Fruit fly (Drosophila melanogaster) whole organism, embryonic: ENCODE data around the gene ohgt.
A peak's percentile ranks its signal among the peaks of the same experiment; 100 is the strongest.

Source experiments
- B-H2 ChIP-seq: fragments of 200-800 bp; sonication (Bioruptor generic); optimal IDR thresholded peaks from 2 replicates; lab custom pipeline; 2018; ENCODE audit warnings: missing biosample characterization, mild to moderate bottlenecking, missing genetic modification characterization
- C15 ChIP-seq: fragments of 200-800 bp; sonication (Bioruptor generic); IDR thresholded peaks from 3 replicates; pipeline ENCODE4 v1.3.6; 2022; ENCODE audit warnings: missing biosample characterization, missing genetic modification characterization
- CG10147 ChIP-seq: fragments of 200-800 bp; sonication (Bioruptor generic); optimal IDR thresholded peaks from 2 replicates; lab custom pipeline; 2019; ENCODE audit warnings: missing biosample characterization, mild to moderate bottlenecking, missing genetic modification characterization, moderate library complexity
- CG10543 ChIP-seq: fragments of 200-800 bp; sonication (Bioruptor generic); optimal IDR thresholded peaks from 3 replicates; lab custom pipeline; 2017; ENCODE audit warnings: missing biosample characterization, mild to moderate bottlenecking, missing genetic modification characterization, moderate library complexity
- CG10959 ChIP-seq: fragments of 200-800 bp; sonication (Bioruptor generic); IDR thresholded peaks from 2 replicates; pipeline ENCODE4 v1.3.6; 2022; ENCODE audit warnings: missing biosample characterization, missing genetic modification characterization
- CG12219 ChIP-seq: fragments of 200-800 bp; sonication (Bioruptor generic); optimal IDR thresholded peaks from 3 replicates; lab custom pipeline; 2018; ENCODE audit warnings: missing biosample characterization, mild to moderate bottlenecking, missing genetic modification characterization
- CG13894 ChIP-seq: fragments of 200-800 bp; sonication (Bioruptor generic); optimal IDR thresholded peaks from 3 replicates; lab custom pipeline; 2018; ENCODE audit warnings: missing biosample characterization, mild to moderate bottlenecking, missing genetic modification characterization, moderate library complexity
- CG14014 ChIP-seq: fragments of 200-800 bp; sonication (Bioruptor generic); IDR thresholded peaks from 2 replicates; pipeline ENCODE4 v1.3.6; 2022; ENCODE audit warnings: missing biosample characterization, missing genetic modification characterization
- CG14667 ChIP-seq: fragments of 200-800 bp; sonication (Bioruptor generic); IDR thresholded peaks from 2 replicates; pipeline ENCODE4 v1.3.6; 2022; ENCODE audit warnings: missing biosample characterization, missing genetic modification characterization
- CG14710 ChIP-seq: fragments of 200-800 bp; sonication (Bioruptor generic); optimal IDR thresholded peaks from 3 replicates; lab custom pipeline; 2019; ENCODE audit warnings: missing biosample characterization, mild to moderate bottlenecking, missing genetic modification characterization, moderate library complexity
- CG15073 ChIP-seq: fragments of 200-800 bp; sonication (Bioruptor generic); optimal IDR thresholded peaks from 2 replicates; lab custom pipeline; 2016; ENCODE audit warnings: missing biosample characterization, missing genetic modification characterization
- CG18764 ChIP-seq: fragments of 200-800 bp; sonication (Bioruptor generic); optimal IDR thresholded peaks from 3 replicates; lab custom pipeline; 2016; ENCODE audit warnings: missing biosample characterization, missing genetic modification characterization
- CG30431 ChIP-seq: fragments of 200-800 bp; sonication (Bioruptor generic); optimal IDR thresholded peaks from 2 replicates; lab custom pipeline; 2017; ENCODE audit warnings: missing biosample characterization, missing genetic modification characterization
- CG31388 ChIP-seq: fragments of 200-800 bp; sonication (Bioruptor generic); optimal IDR thresholded peaks from 2 replicates; lab custom pipeline; 2016; ENCODE audit warnings: missing biosample characterization, missing genetic modification characterization
- CG31441 ChIP-seq: fragments of 200-800 bp; sonication (Bioruptor generic); IDR thresholded peaks from 2 replicates; pipeline ENCODE4 v1.3.6; 2022; ENCODE audit warnings: missing biosample characterization, missing genetic modification characterization
- CG32767 ChIP-seq: fragments of 200-800 bp; sonication (Bioruptor generic); IDR thresholded peaks from 2 replicates; pipeline ENCODE4 v1.3.6; 2022; ENCODE audit warnings: missing biosample characterization, missing genetic modification characterization
- CG7556 ChIP-seq: fragments of 200-800 bp; sonication (Bioruptor generic); optimal IDR thresholded peaks from 2 replicates; lab custom pipeline; 2017; ENCODE audit warnings: missing biosample characterization, mild to moderate bottlenecking, missing genetic modification characterization
- CHES-1-like ChIP-seq: fragments of 200-800 bp; sonication (Bioruptor generic); optimal IDR thresholded peaks from 2 replicates; lab custom pipeline; 2016; ENCODE audit warnings: missing biosample characterization, missing genetic modification characterization
- Doc2 ChIP-seq: fragments of 200-800 bp; sonication (Bioruptor generic); IDR thresholded peaks from 2 replicates; pipeline ENCODE4 v1.3.6; 2022; ENCODE audit warnings: missing biosample characterization, missing genetic modification characterization
- E2f2 ChIP-seq: fragments of 200-800 bp; sonication (Bioruptor generic); IDR thresholded peaks from 2 replicates; pipeline ENCODE4 v1.3.6; 2022; ENCODE audit warnings: missing biosample characterization, missing genetic modification characterization
- H2.0 ChIP-seq: fragments of 200-800 bp; sonication (Bioruptor generic); IDR thresholded peaks from 2 replicates; pipeline ENCODE4 v1.3.6; 2022; ENCODE audit warnings: missing biosample characterization, missing genetic modification characterization
- HmgD ChIP-seq: fragments of 200-800 bp; sonication (Bioruptor generic); optimal IDR thresholded peaks from 3 replicates; lab custom pipeline; 2016; ENCODE audit warnings: missing biosample characterization, missing genetic modification characterization
- Hr3 ChIP-seq: fragments of 200-800 bp; sonication (Bioruptor generic); optimal IDR thresholded peaks from 3 replicates; lab custom pipeline; 2016; ENCODE audit warnings: missing biosample characterization, missing genetic modification characterization
- Nf-YC ChIP-seq: fragments of 200-800 bp; optimal IDR thresholded peaks from 3 replicates; lab custom pipeline; 2019; ENCODE audit warnings: missing biosample characterization, mild to moderate bottlenecking, missing genetic modification characterization, moderate library complexity
- PHDP ChIP-seq: fragments of 200-800 bp; sonication (Bioruptor generic); optimal IDR thresholded peaks from 3 replicates; lab custom pipeline; 2018; ENCODE audit warnings: missing biosample characterization, mild to moderate bottlenecking, missing genetic modification characterization, moderate library complexity
- Pdp1 ChIP-seq, 2 experiments: fragments of 200-800 bp; sonication (Bioruptor generic); optimal IDR thresholded peaks; 3 replicates each; lab custom pipeline; 2016; ENCODE audit warnings: missing biosample characterization in 2 of 2, missing genetic modification characterization in 2 of 2, mild to moderate bottlenecking in 1 of 2, moderate library complexity in 1 of 2
- ap ChIP-seq: fragments of 200-800 bp; sonication (Bioruptor generic); IDR thresholded peaks from 2 replicates; pipeline ENCODE4 v1.3.6; 2022; ENCODE audit warnings: missing biosample characterization, missing genetic modification characterization
- ash1 ChIP-seq: fragments of 200-800 bp; sonication (Bioruptor generic); optimal IDR thresholded peaks from 2 replicates; lab custom pipeline; 2018; ENCODE audit warnings: missing biosample characterization, mild to moderate bottlenecking, missing genetic modification characterization
- bowl ChIP-seq: fragments of 200-800 bp; sonication (Bioruptor generic); IDR thresholded peaks from 2 replicates; pipeline ENCODE4 v1.3.6; 2022; ENCODE audit warnings: missing biosample characterization, missing genetic modification characterization
- cato ChIP-seq: fragments of 200-800 bp; sonication (Bioruptor generic); optimal IDR thresholded peaks from 2 replicates; lab custom pipeline; 2016; ENCODE audit warnings: missing biosample characterization, missing genetic modification characterization, borderline replicate concordance
- chif ChIP-seq, 2 experiments: fragments of 200-800 bp; sonication (Bioruptor generic); optimal IDR thresholded peaks; 3 replicates each; lab custom pipeline; 2016; ENCODE audit warnings: missing biosample characterization in 2 of 2, missing genetic modification characterization in 2 of 2
- ewg ChIP-seq: fragments of 200-800 bp; sonication (Bioruptor generic); optimal IDR thresholded peaks from 3 replicates; lab custom pipeline; 2017; ENCODE audit warnings: mild to moderate bottlenecking, missing biosample characterization, missing genetic modification reagents, missing genetic modification characterization
- fd102C ChIP-seq: fragments of 200-800 bp; sonication (Bioruptor generic); optimal IDR thresholded peaks from 2 replicates; lab custom pipeline; 2018; ENCODE audit warnings: missing biosample characterization, mild to moderate bottlenecking, missing genetic modification characterization, moderate library complexity
- ftz-f1 ChIP-seq: fragments of 200-800 bp; sonication (Bioruptor generic); optimal IDR thresholded peaks from 2 replicates; lab custom pipeline; 2016; ENCODE audit warnings: missing biosample characterization, missing genetic modification characterization
- gem ChIP-seq: fragments of 200-800 bp; sonication (Bioruptor generic); optimal IDR thresholded peaks from 2 replicates; lab custom pipeline; 2019; ENCODE audit warnings: missing biosample characterization, mild to moderate bottlenecking, missing genetic modification characterization, moderate library complexity
- gsb-n ChIP-seq: fragments of 200-800 bp; sonication (Bioruptor generic); optimal IDR thresholded peaks from 3 replicates; lab custom pipeline; 2018; ENCODE audit warnings: missing biosample characterization, mild to moderate bottlenecking, missing genetic modification characterization
- hkb ChIP-seq, 2 experiments: fragments of 200-800 bp in 1 of 2; fragments of >200 bp in 1 of 2; sonication (Bioruptor generic) in 1 of 2; IDR thresholded peaks in 1 of 2; optimal IDR thresholded peaks in 1 of 2; 2 replicates each; pipeline versions ENCODE4 v1.3.6 to Lab custom; 2017 to 2022; ENCODE audit warnings: missing biosample characterization in 1 of 2, missing genetic modification characterization in 1 of 2
- ken ChIP-seq: fragments of 200-800 bp; sonication (Bioruptor generic); IDR thresholded peaks from 3 replicates; pipeline ENCODE4 v1.3.6; 2022; ENCODE audit warnings: missing biosample characterization, missing genetic modification characterization
- lab ChIP-seq: fragments of 200-800 bp; sonication (Bioruptor generic); optimal IDR thresholded peaks from 3 replicates; lab custom pipeline; 2017; ENCODE audit warnings: missing biosample characterization, missing genetic modification characterization, mild to moderate bottlenecking, moderate library complexity, missing genetic modification reagents
- lbe ChIP-seq: fragments of 200-800 bp; sonication (Bioruptor generic); optimal IDR thresholded peaks from 2 replicates; lab custom pipeline; 2016; ENCODE audit warnings: missing biosample characterization, mild to moderate bottlenecking, missing genetic modification characterization
- nom ChIP-seq: fragments of 200-800 bp; sonication (Bioruptor generic); optimal IDR thresholded peaks from 2 replicates; lab custom pipeline; 2017; ENCODE audit warnings: missing biosample characterization, missing genetic modification characterization, mild to moderate bottlenecking, moderate library complexity, missing genetic modification reagents
- pfk ChIP-seq: fragments of 200-800 bp; sonication (Bioruptor generic); optimal IDR thresholded peaks from 2 replicates; lab custom pipeline; 2018; ENCODE audit warnings: missing biosample characterization, mild to moderate bottlenecking, missing genetic modification characterization, moderate library complexity
- pnt ChIP-seq: fragments of 200-800 bp; sonication (Bioruptor generic); optimal IDR thresholded peaks from 3 replicates; lab custom pipeline; 2016; ENCODE audit warnings: missing biosample characterization, missing genetic modification characterization
- row ChIP-seq: fragments of 200-800 bp; sonication (Bioruptor generic); IDR thresholded peaks from 3 replicates; pipeline ENCODE4 v1.3.6; 2022; ENCODE audit warnings: missing biosample characterization, missing genetic modification characterization
- scrt ChIP-seq: fragments of 200-800 bp; sonication (Bioruptor generic); optimal IDR thresholded peaks from 2 replicates; lab custom pipeline; 2018; ENCODE audit warnings: missing biosample characterization, mild to moderate bottlenecking, missing genetic modification characterization, moderate library complexity
- tap ChIP-seq: fragments of 200-800 bp; optimal IDR thresholded peaks from 3 replicates; lab custom pipeline; 2019; ENCODE audit warnings: missing biosample characterization, mild to moderate bottlenecking, missing genetic modification characterization, moderate library complexity
- ttk ChIP-seq: fragments of 200-800 bp; sonication (Bioruptor generic); IDR thresholded peaks from 2 replicates; pipeline ENCODE4 v2.1.2; 2022; ENCODE audit warnings: missing biosample characterization, missing genetic modification characterization
- wdn ChIP-seq: fragments of 200-800 bp; sonication (Bioruptor generic); IDR thresholded peaks from 2 replicates; pipeline ENCODE4 v1.3.6; 2022; ENCODE audit warnings: missing biosample characterization, missing genetic modification characterization
- zfh1 ChIP-seq: fragments of 200-800 bp; sonication (Bioruptor generic); IDR thresholded peaks from 3 replicates; pipeline ENCODE4 v1.3.6; 2022; ENCODE audit warnings: missing biosample characterization, missing genetic modification characterization

Gene ohgt

DNA sequence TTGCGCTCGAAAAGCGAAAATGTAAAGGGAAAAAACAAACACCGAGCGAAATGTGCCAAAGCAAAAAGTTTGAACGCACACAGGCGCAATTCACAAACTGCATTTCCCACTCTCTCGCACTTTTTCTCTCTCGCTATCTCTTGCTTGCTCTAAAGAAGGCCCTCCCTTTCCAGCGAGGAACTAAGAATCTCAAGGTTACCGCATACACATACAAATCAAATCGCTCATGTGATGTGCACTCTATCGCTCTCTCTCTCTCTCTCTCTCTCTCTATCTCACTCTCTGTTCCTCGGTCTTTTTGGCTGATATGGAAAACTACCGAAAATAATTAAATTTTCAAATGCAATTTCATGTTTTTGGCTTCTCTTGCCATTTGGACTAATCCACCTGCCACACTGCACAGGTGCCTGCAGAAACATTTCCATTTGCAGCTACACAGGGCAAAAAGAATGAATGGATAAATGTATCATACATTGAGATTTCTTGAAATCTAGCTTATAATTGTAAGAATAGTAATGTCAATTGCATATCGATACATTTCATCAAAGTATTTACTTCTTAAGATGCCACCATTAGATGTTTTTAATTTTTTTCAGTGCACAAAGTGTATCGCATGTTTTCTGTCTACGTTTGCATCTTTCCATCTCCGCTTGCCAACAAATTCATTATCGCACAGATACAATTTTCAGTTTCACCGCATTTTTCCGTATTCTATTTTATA, 30.4 kb downstream of the ohgt start (continued):
- TF ChIP-seq CG13894 (tag; lab: Kevin White, UChicago) (no peak), Nf-YC (tag; lab: Kevin White, UChicago) (peak; percentile 31), Doc2 (no peak), CG10959 (GFP tag; lab: Robert Waterston, UW) (no peak), CG12219 (peak; percentile 7), cato (peak; percentile 22), hkb (optimal IDR thresholded peaks at IDR 0.05; lab: Kevin White, UChicago) (no peak), hkb (GFP tag; IDR thresholded peaks at IDR 0.05; lab: Robert Waterston, UW) (peak; percentile 65), CG18764 (GFP tag; lab: Kevin White, UChicago) (peak; percentile 9), gsb-n (tag; lab: Kevin White, UChicago) (no peak), tap (tag; lab: Kevin White, UChicago) (peak; percentile 3), zfh1 (GFP tag; lab: Robert Waterston, UW) (peak; percentile 40; the same call in 1 of the 3 replicates), lab (GFP tag; lab: Kevin White, UChicago) (peak; percentile 33), ken (GFP tag; lab: Robert Waterston, UW) (peak; percentile 52; the same call in 1 of the 3 replicates), CG32767 (no peak), ash1 (GFP tag; lab: Kevin White, UChicago) (no peak), nom (peak; percentile 3), gem (tag; lab: Kevin White, UChicago) (peak; percentile 62), HmgD (GFP tag; lab: Kevin White, UChicago) (no peak), H2.0 (peak; percentile 35; the same call in 1 of the 2 replicates), CG14667 (GFP tag; lab: Robert Waterston, UW) (no peak), CHES-1-like (GFP tag; lab: Kevin White, UChicago) (no peak), PHDP (peak; percentile 21)

DNA sequence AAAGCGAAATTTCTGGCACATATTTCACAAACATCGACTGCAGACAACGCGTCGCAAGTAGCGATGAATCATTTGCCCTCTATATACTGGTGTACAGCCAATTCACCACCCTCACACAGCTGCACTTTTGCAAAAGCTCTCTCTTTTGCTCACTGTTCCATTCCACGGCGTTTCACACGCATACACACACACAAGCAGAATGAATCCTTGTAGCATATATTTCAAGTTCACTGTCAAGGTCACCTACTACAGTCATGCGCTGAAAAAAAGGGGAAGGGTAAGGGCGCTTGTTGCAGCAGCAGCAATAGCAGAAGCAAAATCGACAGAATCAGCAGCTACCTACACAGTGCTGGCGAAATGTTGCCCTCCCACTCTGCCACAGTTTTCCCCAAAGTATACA, 31.7 kb downstream of the ohgt start:
- no peak for TF ChIP-seq CG31388
- no peak for TF ChIP-seq E2f2 (GFP tag; lab: Robert Waterston, UW)
- TF ChIP-seq ewg, result peak; percentile 81
- no peak for TF ChIP-seq bowl (GFP tag; lab: Robert Waterston, UW)
- no peak for TF ChIP-seq CG7556
- TF ChIP-seq CG10147 (GFP tag; lab: Kevin White, UChicago), result no peak
- no peak for TF ChIP-seq fd102C (GFP tag; lab: Kevin White, UChicago)
- no peak for TF ChIP-seq ap
- no peak for TF ChIP-seq CG31441 (GFP tag; lab: Robert Waterston, UW)
- no peak for TF ChIP-seq pnt (GFP tag; lab: Kevin White, UChicago)
- TF ChIP-seq row, result 0 out of 3 replicates have a peak, but pooled peaks have one; percentile 5
- TF ChIP-seq Pdp1 (GFP tag; optimal IDR thresholded peaks at IDR 0.05; lab: Kevin White, UChicago), result no peak
- TF ChIP-seq wdn (GFP tag; lab: Robert Waterston, UW), result no peak
- TF ChIP-seq CG10543, result no peak
- TF ChIP-seq ttk, result 0 out of 2 replicates have a peak, but pooled peaks have one; percentile 20
- TF ChIP-seq Hr3 (GFP tag; lab: Kevin White, UChicago), result no peak
- TF ChIP-seq CG14710, result no peak
- no peak for TF ChIP-seq chif (GFP tag; optimal IDR thresholded peaks at IDR 0.05; lab: Kevin White, UChicago)
- no peak for TF ChIP-seq B-H2
- TF ChIP-seq C15 (GFP tag; lab: Robert Waterston, UW), result no peak
- TF ChIP-seq CG14014 (GFP tag; lab: Robert Waterston, UW), result no peak
- peak; percentile 86 for TF ChIP-seq pfk (GFP tag; lab: Kevin White, UChicago)
- TF ChIP-seq lbe, result no peak
- TF ChIP-seq scrt (GFP tag; lab: Kevin White, UChicago), result peak; percentile 4
- TF ChIP-seq CG15073 (GFP tag; lab: Kevin White, UChicago), result no peak
- TF ChIP-seq CG30431 (GFP tag; lab: Kevin White, UChicago), result no peak
- TF ChIP-seq ftz-f1 (GFP tag; lab: Kevin White, UChicago), result peak; percentile 85
- TF ChIP-seq CG14667 (GFP tag; lab: Robert Waterston, UW), result 0 out of 2 replicates have a peak, but pooled peaks have one; percentile 6
